Worm (Caenorhabditis elegans): Measurements from ENCODE around the gene F10A3.11.

ce11 chrV:16183357-16183756 lies 20.9 kb downstream of the F10A3.11 start, which contains the start of gene srz-14:
- TF ChIP-seq ztf-29 (GFP tag; IDR thresholded peaks at IDR 0.05) (no peak), tab-1 (GFP tag; IDR thresholded peaks at IDR 0.05) (no peak), klf-2 (GFP tag; conservative IDR thresholded peaks at IDR 0.05) (no peak), ref-1 (GFP tag; conservative IDR thresholded peaks at IDR 0.05) (no peak), T22C8.4 (GFP tag; IDR thresholded peaks at IDR 0.05) (no peak), cog-1 (tag; optimal IDR thresholded peaks at IDR 0.05) (no peak)

Data from whole organism, midembryonic.